Worm (Caenorhabditis elegans) whole organism, L4/young adult: ENCODE data around the gene rgs-2.

Experiments
- W03F9.2 ChIP-seq: fragments of 150-350 bp; optimal IDR thresholded peaks from 2 replicates; lab custom pipeline; 2014; ENCODE audit warnings: missing biosample characterization, missing genetic modification characterization
- dao-5 ChIP-seq: sonication (generic microtip); optimal IDR thresholded peaks from 2 replicates; lab custom pipeline; 2016; ENCODE audit warnings: missing genotype, missing genetic modification characterization, moderate library complexity, missing compliant biosample characterization
- him-1 ChIP-seq: sonication (generic microtip); optimal IDR thresholded peaks from 2 replicates; lab custom pipeline; 2016; ENCODE audit warnings: missing genotype, missing genetic modification reagents, missing genetic modification characterization, missing compliant biosample characterization

- TF ChIP-seq him-1 (tag; lab: Kevin White, UChicago) = no peak
- no peak for TF ChIP-seq W03F9.2 (tag; lab: Kevin White, UChicago)
- no peak for TF ChIP-seq dao-5 (tag; lab: Kevin White, UChicago)
These were observed 40.7 kb upstream of the rgs-2 start for ce11 chrX:12671638-12672290.
